Worm (Caenorhabditis elegans): ENCODE data around the gene Y49F6A.5.

Y49F6A.5 gene

DNA sequence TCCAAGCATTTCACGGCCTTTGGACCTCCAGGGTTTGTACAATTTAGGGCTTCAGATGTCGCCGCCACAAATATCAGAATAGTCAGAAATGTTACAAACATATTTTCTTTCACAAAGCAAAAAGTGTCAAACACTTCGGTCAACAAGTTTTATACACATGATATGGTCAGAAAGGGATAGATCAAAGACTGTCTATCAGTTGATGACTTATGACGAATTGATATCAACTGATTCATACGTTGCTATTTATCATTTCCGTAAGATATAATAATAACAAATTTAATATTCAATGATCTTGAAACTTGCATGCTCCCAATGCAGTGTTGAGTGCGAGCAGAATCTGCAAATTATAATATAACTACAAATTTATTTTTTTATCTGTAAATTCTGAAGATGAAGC, 49.1 kb downstream of the Y49F6A.5 start, which contains the start of gene W10G11.1:
TSS of gene W10G11.1 (minus strand) at position 101 of the 400 bp plus-strand sequence.
- no peak for TF ChIP-seq madf-10 (tag; optimal IDR thresholded peaks at IDR 0.05)
- TF ChIP-seq pha-4 (tag; optimal IDR thresholded peaks at IDR 0.05), result no peak
- no peak for TF ChIP-seq tlf-1 (GFP tag; optimal IDR thresholded peaks at IDR 0.05)
- no peak for TF ChIP-seq ceh-91 (GFP tag; IDR thresholded peaks at IDR 0.05)
- TF ChIP-seq let-526 (GFP tag; IDR thresholded peaks at IDR 0.05), result no peak
- no peak for TF ChIP-seq B0336.3 (GFP tag; IDR thresholded peaks at IDR 0.05)
- no peak for TF ChIP-seq mel-28 (tag; optimal IDR thresholded peaks at IDR 0.05; ENCODE audit: borderline replicate concordance)
- TF ChIP-seq hlh-26 (GFP tag; conservative IDR thresholded peaks at IDR 0.05), result no peak
- no peak for TF ChIP-seq athp-1 (tag; optimal IDR thresholded peaks at IDR 0.05)
- TF ChIP-seq ztf-6 (GFP tag; IDR thresholded peaks at IDR 0.05), result no peak
- TF ChIP-seq nhr-80 (tag; optimal IDR thresholded peaks at IDR 0.05), result no peak
- no peak for TF ChIP-seq rpc-1 (optimal IDR thresholded peaks at IDR 0.05)
- no peak for TF ChIP-seq rpc-1 (tag; optimal IDR thresholded peaks at IDR 0.05)
- no peak for TF ChIP-seq ztf-3 (GFP tag; optimal IDR thresholded peaks at IDR 0.05)
- no peak for TF ChIP-seq fkh-3 (tag; optimal IDR thresholded peaks at IDR 0.05)
- TF ChIP-seq hmg-20 (GFP tag; IDR thresholded peaks at IDR 0.05), result no peak

All from whole organism, young adult.